Worm (Caenorhabditis elegans) whole organism, L2 larva: ENCODE measurements around the gene nep-15.

ENCODE experiments used
- R02D3.7 ChIP-seq: fragments of 150-350 bp; optimal IDR thresholded peaks from 2 replicates; lab custom pipeline; 2014; ENCODE audit warnings: missing biosample characterization, missing genetic modification characterization
- Y55F3AM.14 ChIP-seq: fragments of 200-800 bp; sonication (Bioruptor generic); optimal IDR thresholded peaks from 2 replicates; lab custom pipeline; 2018; ENCODE audit warnings: mild to moderate bottlenecking, missing genetic modification characterization, missing compliant biosample characterization
- ZK546.5 ChIP-seq: sonication (generic microtip); optimal IDR thresholded peaks from 2 replicates; lab custom pipeline; 2017; ENCODE audit warnings: missing biosample characterization, missing genetic modification characterization
- aly-2 ChIP-seq: fragments of 150-350 bp; optimal IDR thresholded peaks from 2 replicates; lab custom pipeline; 2014; ENCODE audit warnings: missing biosample characterization, missing genetic modification characterization
- ama-1 ChIP-seq: fragments of 150-350 bp; optimal IDR thresholded peaks from 2 replicates; lab custom pipeline; 2018; ENCODE audit warnings: inconsistent platforms
- ceh-16 ChIP-seq: fragments of 150-350 bp; optimal IDR thresholded peaks from 2 replicates; lab custom pipeline; 2014; ENCODE audit warnings: missing biosample characterization, missing genetic modification characterization
- fos-1 ChIP-seq: fragments of 150-350 bp; optimal IDR thresholded peaks from 2 replicates; lab custom pipeline; 2014; ENCODE audit warnings: missing biosample characterization, missing genetic modification characterization
- lin-39 ChIP-seq: fragments of 150-350 bp; optimal IDR thresholded peaks from 2 replicates; lab custom pipeline; 2014; ENCODE audit warnings: missing biosample characterization, missing genetic modification reagents, missing genetic modification characterization
- lsy-2 ChIP-seq, 2 experiments: fragments of 150-350 bp in 1 of 2; sonication (generic microtip) in 1 of 2; optimal IDR thresholded peaks; 2 replicates each; lab custom pipeline; 2014 to 2017; ENCODE audit warnings: missing biosample characterization in 2 of 2, missing genetic modification characterization in 2 of 2
- mbf-1 ChIP-seq: sonication (generic microtip); optimal IDR thresholded peaks from 2 replicates; lab custom pipeline; 2017; ENCODE audit warnings: missing biosample characterization, missing genetic modification characterization
- peb-1 ChIP-seq: fragments of 150-350 bp; optimal IDR thresholded peaks from 2 replicates; lab custom pipeline; 2014; ENCODE audit warnings: missing biosample characterization, missing genetic modification characterization
- unc-39 ChIP-seq: fragments of 150-350 bp; optimal IDR thresholded peaks from 2 replicates; lab custom pipeline; 2014; ENCODE audit warnings: missing biosample characterization, missing genetic modification characterization

DNA sequence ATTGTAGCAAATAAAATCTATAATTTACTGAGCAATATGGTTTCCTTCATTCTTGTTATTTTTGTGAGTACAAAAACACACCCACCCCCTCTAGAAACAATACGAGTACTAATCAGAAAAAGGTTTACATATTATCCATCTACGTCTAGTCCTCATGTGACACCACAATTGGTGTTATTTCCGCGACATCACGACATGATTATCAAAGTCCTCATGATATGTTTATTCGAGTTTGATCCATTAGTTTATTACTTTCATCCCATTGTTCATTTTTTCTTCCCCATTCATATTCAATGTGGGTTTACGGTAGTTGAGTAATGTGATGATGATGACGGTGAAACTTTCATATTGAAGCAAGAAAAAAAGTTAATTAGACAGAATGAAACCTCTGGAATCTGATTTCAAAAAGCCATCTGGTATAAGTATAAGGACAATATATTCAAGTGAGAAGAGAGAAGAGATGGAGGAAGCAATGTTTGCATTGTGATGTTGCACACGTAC lies 17.7 kb upstream of the nep-15 start:
- TF ChIP-seq R02D3.7 (tag; lab: Kevin White, UChicago) (no peak), unc-39 (tag; lab: Kevin White, UChicago) (no peak), ceh-16 (tag; lab: Kevin White, UChicago) (no peak), lsy-2 (tag; optimal IDR thresholded peaks at IDR 0.05; lab: Kevin White, UChicago) (no peak), mbf-1 (tag; lab: Kevin White, UChicago) (no peak), ZK546.5 (no peak), Y55F3AM.14 (GFP tag; lab: Kevin White, UChicago) (no peak), fos-1 (no peak), peb-1 (tag; lab: Kevin White, UChicago) (no peak), aly-2 (tag; lab: Kevin White, UChicago) (no peak), lin-39 (tag; lab: Kevin White, UChicago) (no peak), ama-1 (lab: Kevin White, UChicago) (no peak)
